Worm (Caenorhabditis elegans): ENCODE measurements around the gene C07B5.2.

C07B5.2 gene

ce11 chrX:9560931-9561330 is 43.9 kb upstream of the C07B5.2 start (continued):
- TF ChIP-seq nhr-25 (tag; optimal IDR thresholded peaks at IDR 0.05; ENCODE audit: borderline replicate concordance, insufficient read depth) (no peak), ama-1 (optimal IDR thresholded peaks at IDR 0.05) (peak; percentile 52), Y5F2A.4 (GFP tag; optimal IDR thresholded peaks at IDR 0.05) (no peak), lsy-2 (tag; optimal IDR thresholded peaks at IDR 0.05) (peak in 1 of 2 experiments; percentile 34), lin-38 (GFP tag; IDR thresholded peaks at IDR 0.05) (peak; percentile 64), cey-2 (tag; optimal IDR thresholded peaks at IDR 0.05; ENCODE audit: borderline replicate concordance, insufficient read depth) (no peak), aly-2 (tag; optimal IDR thresholded peaks at IDR 0.05) (no peak), arid-1 (GFP tag; conservative IDR thresholded peaks at IDR 0.05) (peak; percentile 69; the same call in 1 of the 2 replicates), nhr-10 (tag; optimal IDR thresholded peaks at IDR 0.05) (no peak), snpc-1.2 (GFP tag; IDR thresholded peaks at IDR 0.05) (no peak), T20F7.1 (GFP tag; optimal IDR thresholded peaks at IDR 0.05) (no peak), egl-43 (GFP tag; IDR thresholded peaks at IDR 0.05) (peak; percentile 76; the same call in 1 of the 2 replicates), nhr-42 (GFP tag; IDR thresholded peaks at IDR 0.05) (peak; percentile 63; the same call in 1 of the 2 replicates), lin-1 (GFP tag; IDR thresholded peaks at IDR 0.05) (0 out of 2 replicates have a peak, but pooled peaks have one; percentile 45), daf-8 (GFP tag; IDR thresholded peaks at IDR 0.05) (no peak), rbr-2 (tag; optimal IDR thresholded peaks at IDR 0.05) (peak; percentile 37), lin-13 (GFP tag; optimal IDR thresholded peaks at IDR 0.05) (no peak), R02D3.7 (tag; optimal IDR thresholded peaks at IDR 0.05) (no peak), zag-1 (tag; optimal IDR thresholded peaks at IDR 0.05) (no peak), unc-130 (GFP tag; optimal IDR thresholded peaks at IDR 0.05) (no peak), nhr-76 (tag; optimal IDR thresholded peaks at IDR 0.05) (no peak), hif-1 (tag; optimal IDR thresholded peaks at IDR 0.05) (peak in 1 of 2 experiments; percentile 38), lin-29 (GFP tag; IDR thresholded peaks at IDR 0.05) (no peak), mdt-29 (GFP tag; IDR thresholded peaks at IDR 0.05) (peak; percentile 78; the same call in 1 of the 2 replicates), ceh-44 (GFP tag; IDR thresholded peaks at IDR 0.05) (no peak), dmd-6 (GFP tag; IDR thresholded peaks at IDR 0.05) (peak; percentile 60), zfp-3 (GFP tag; conservative IDR thresholded peaks at IDR 0.05) (peak; percentile 71), ctbp-1 (GFP tag; IDR thresholded peaks at IDR 0.05) (peak; percentile 38; the same call in 1 of the 2 replicates), lim-7 (GFP tag; IDR thresholded peaks at IDR 0.05) (peak; percentile 88), nhr-48 (tag; optimal IDR thresholded peaks at IDR 0.05) (no peak), ceh-62 (tag; optimal IDR thresholded peaks at IDR 0.05) (no peak), ceh-20 (GFP tag; IDR thresholded peaks at IDR 0.05) (0 out of 2 replicates have a peak, but pooled peaks have one; percentile 28), unc-62 (GFP tag; optimal IDR thresholded peaks at IDR 0.05 in 1 of 2) (no peak), unc-62 (tag; optimal IDR thresholded peaks at IDR 0.05) (no peak), nhr-28 (tag; optimal IDR thresholded peaks at IDR 0.05) (no peak), daf-12 (tag; optimal IDR thresholded peaks at IDR 0.05) (no peak), Y105C5A.15 (GFP tag; IDR thresholded peaks at IDR 0.05) (0 out of 2 replicates have a peak, but pooled peaks have one; percentile 72), vab-7 (GFP tag; IDR thresholded peaks at IDR 0.05) (peak; percentile 80), nhr-111 (GFP tag; optimal IDR thresholded peaks at IDR 0.05) (no peak), tra-1 (GFP tag; IDR thresholded peaks at IDR 0.05) (peak; percentile 74), fos-1 (tag; optimal IDR thresholded peaks at IDR 0.05) (no peak), hlh-30 (tag; optimal IDR thresholded peaks at IDR 0.05; ENCODE audit: insufficient read depth) (peak; percentile 48), spr-1 (tag; optimal IDR thresholded peaks at IDR 0.05) (no peak), mxl-3 (GFP tag; optimal IDR thresholded peaks at IDR 0.05) (no peak), Y48G9A.11 (GFP tag; IDR thresholded peaks at IDR 0.05) (0 out of 2 replicates have a peak, but pooled peaks have one; percentile 14), unc-39 (tag; optimal IDR thresholded peaks at IDR 0.05) (no peak), fkh-10 (GFP tag; optimal IDR thresholded peaks at IDR 0.05) (no peak), nhr-237 (tag; optimal IDR thresholded peaks at IDR 0.05) (no peak), lin-15B (tag; optimal IDR thresholded peaks at IDR 0.05) (no peak), egl-27 (tag; optimal IDR thresholded peaks at IDR 0.05) (no peak), zip-2 (tag; optimal IDR thresholded peaks at IDR 0.05) (no peak), nhr-6 (tag; optimal IDR thresholded peaks at IDR 0.05) (peak; percentile 36)
